Worm (Caenorhabditis elegans) whole organism, young adult: ENCODE measurements around the gene ttr-42.
A peak's percentile ranks its signal among the peaks of the same experiment; 100 is the strongest.

Experiments used
- B0019.2 ChIP-seq: fragments of 200-800 bp; sonication (Bioruptor generic); conservative IDR thresholded peaks from 2 replicates; pipeline ENCODE4 v1.3.6; 2022; ENCODE audit warnings: missing genetic modification reagents, missing genetic modification characterization, missing compliant biosample characterization
- B0261.1 ChIP-seq: sonication (generic microtip); optimal IDR thresholded peaks from 2 replicates; lab custom pipeline; 2016; ENCODE audit warnings: mild to moderate bottlenecking, missing genetic modification characterization, moderate library complexity, missing compliant biosample characterization
- C17E4.6 ChIP-seq: fragments of 200-800 bp; sonication (Bioruptor generic); IDR thresholded peaks from 2 replicates; pipeline ENCODE4 v1.3.6; 2022; ENCODE audit warnings: missing genetic modification reagents, missing genetic modification characterization, missing compliant biosample characterization
- F10E7.11 ChIP-seq: sonication (generic microtip); optimal IDR thresholded peaks from 2 replicates; lab custom pipeline; 2017; ENCODE audit warnings: mild to moderate bottlenecking, missing genetic modification characterization, moderate library complexity, missing compliant biosample characterization
- F22D6.2 ChIP-seq: sonication (generic microtip); optimal IDR thresholded peaks from 2 replicates; lab custom pipeline; 2016; ENCODE audit warnings: mild to moderate bottlenecking, missing genetic modification characterization, missing compliant biosample characterization
- F39B2.1 ChIP-seq: fragments of 200-800 bp; sonication (Bioruptor generic); IDR thresholded peaks from 2 replicates; pipeline ENCODE4 v1.3.6; 2022; ENCODE audit warnings: missing genetic modification reagents, missing genetic modification characterization, missing compliant biosample characterization
- F57C9.4 ChIP-seq: sonication (generic microtip); optimal IDR thresholded peaks from 2 replicates; lab custom pipeline; 2017; ENCODE audit warnings: mild to moderate bottlenecking, missing genetic modification characterization, missing compliant biosample characterization
- T07F8.4 ChIP-seq: sonication (generic microtip); optimal IDR thresholded peaks from 2 replicates; lab custom pipeline; 2016; ENCODE audit warnings: mild to moderate bottlenecking, missing genetic modification characterization, moderate library complexity, missing compliant biosample characterization
- T26A5.8 ChIP-seq: sonication (generic microtip); optimal IDR thresholded peaks from 2 replicates; lab custom pipeline; 2016; ENCODE audit warnings: missing genetic modification characterization, missing compliant biosample characterization
- Y56A3A.18 ChIP-seq: fragments of 200-800 bp; sonication (Bioruptor generic); IDR thresholded peaks from 2 replicates; pipeline ENCODE4 v1.3.6; 2022; ENCODE audit warnings: missing genetic modification reagents, missing genetic modification characterization, missing compliant biosample characterization
- Y67H2A.10 ChIP-seq: fragments of 200-800 bp; sonication (Bioruptor generic); conservative IDR thresholded peaks from 2 replicates; pipeline ENCODE4 v1.3.6; 2022; ENCODE audit warnings: missing genetic modification reagents, missing genetic modification characterization, missing compliant biosample characterization
- Y79H2A.3 ChIP-seq: fragments of 200-800 bp; sonication (Bioruptor generic); conservative IDR thresholded peaks from 2 replicates; pipeline ENCODE4 v1.3.6; 2022; ENCODE audit warnings: missing genetic modification reagents, missing genetic modification characterization, missing compliant biosample characterization
- ZK185.1 ChIP-seq: sonication (generic microtip); optimal IDR thresholded peaks from 2 replicates; lab custom pipeline; 2016; ENCODE audit warnings: mild to moderate bottlenecking, missing genetic modification characterization, missing compliant biosample characterization; ENCODE audit not compliant: poor library complexity, severe bottlenecking
- atf-7 ChIP-seq: sonication (generic microtip); optimal IDR thresholded peaks from 2 replicates; lab custom pipeline; 2017; ENCODE audit warnings: mild to moderate bottlenecking, missing genetic modification characterization, missing compliant biosample characterization
- attf-3 ChIP-seq: fragments of 200-800 bp; sonication (Bioruptor generic); conservative IDR thresholded peaks from 2 replicates; pipeline ENCODE4 v1.3.6; 2022; ENCODE audit warnings: missing genetic modification reagents, missing genetic modification characterization, missing compliant biosample characterization
- attf-6 ChIP-seq: fragments of 200-800 bp; sonication (Bioruptor generic); IDR thresholded peaks from 2 replicates; pipeline ENCODE4 v1.3.6; 2022; ENCODE audit warnings: missing genetic modification reagents, missing genetic modification characterization, missing compliant biosample characterization
- bed-2 ChIP-seq: fragments of 200-800 bp; sonication (Bioruptor generic); IDR thresholded peaks from 2 replicates; pipeline ENCODE4 v1.3.6; 2022; ENCODE audit warnings: missing genetic modification reagents, missing genetic modification characterization, missing compliant biosample characterization
- ccch-3 ChIP-seq: fragments of 200-800 bp; sonication (Bioruptor generic); optimal IDR thresholded peaks from 2 replicates; lab custom pipeline; 2018; ENCODE audit warnings: mild to moderate bottlenecking, missing genetic modification characterization, missing compliant biosample characterization
- ceh-100 ChIP-seq: fragments of 200-800 bp; sonication (Bioruptor generic); IDR thresholded peaks from 2 replicates; pipeline ENCODE4 v1.3.6; 2022; ENCODE audit warnings: missing genetic modification reagents, missing genetic modification characterization, missing compliant biosample characterization
- ceh-27 ChIP-seq: fragments of 200-800 bp; sonication (Bioruptor generic); optimal IDR thresholded peaks from 2 replicates; lab custom pipeline; 2018; ENCODE audit warnings: mild to moderate bottlenecking, missing genetic modification characterization, moderate library complexity, missing compliant biosample characterization
- chd-7 ChIP-seq: sonication (generic microtip); optimal IDR thresholded peaks from 2 replicates; lab custom pipeline; 2016; ENCODE audit warnings: mild to moderate bottlenecking, missing genetic modification characterization, moderate library complexity, missing compliant biosample characterization
- die-1 ChIP-seq: sonication (generic microtip); optimal IDR thresholded peaks from 2 replicates; lab custom pipeline; 2016; ENCODE audit warnings: missing genotype, mild to moderate bottlenecking, missing genetic modification characterization, missing compliant biosample characterization
- dpl-1 ChIP-seq: fragments of 150-350 bp; optimal IDR thresholded peaks from 2 replicates; lab custom pipeline; 2014; ENCODE audit warnings: missing biosample characterization, missing genetic modification reagents, missing genetic modification characterization
- egl-44 ChIP-seq: fragments of 200-800 bp; sonication (Bioruptor generic); IDR thresholded peaks from 2 replicates; pipeline ENCODE4 v1.3.6; 2022; ENCODE audit warnings: missing genetic modification reagents, missing genetic modification characterization, missing compliant biosample characterization
- fkh-3 ChIP-seq: sonication (generic microtip); optimal IDR thresholded peaks from 2 replicates; lab custom pipeline; 2016; ENCODE audit warnings: mild to moderate bottlenecking, missing genetic modification characterization, missing compliant biosample characterization
- hlh-26 ChIP-seq: fragments of 200-800 bp; sonication (Bioruptor generic); conservative IDR thresholded peaks from 2 replicates; pipeline ENCODE4 v1.3.6; 2022; ENCODE audit warnings: missing genetic modification reagents, missing genetic modification characterization, missing compliant biosample characterization
- hrde-1 ChIP-seq: sonication (generic microtip); optimal IDR thresholded peaks from 2 replicates; lab custom pipeline; 2016; ENCODE audit warnings: missing genetic modification characterization, mild to moderate bottlenecking, missing compliant biosample characterization, moderate library complexity, missing genotype, missing genetic modification reagents, borderline replicate concordance
- hsf-1 ChIP-seq: fragments of 200-800 bp; sonication (Bioruptor generic); IDR thresholded peaks from 2 replicates; pipeline ENCODE4 v1.3.6; 2022; ENCODE audit warnings: missing genetic modification reagents, missing genetic modification characterization, missing compliant biosample characterization
- let-607 ChIP-seq, 2 experiments: fragments of 200-800 bp in 1 of 2; sonication (Bioruptor generic) in 1 of 2; sonication (generic microtip) in 1 of 2; optimal IDR thresholded peaks; 2 replicates each; lab custom pipeline; 2016 to 2018; ENCODE audit warnings: mild to moderate bottlenecking in 2 of 2, missing compliant biosample characterization in 2 of 2, missing genetic modification characterization in 2 of 2, moderate library complexity in 2 of 2, missing genotype in 1 of 2
- lin-35 ChIP-seq, 3 experiments: fragments of 150-350 bp in 2 of 3; sonication (generic microtip) in 1 of 3; optimal IDR thresholded peaks; 2 replicates each; lab custom pipeline; 2014 to 2018; ENCODE audit warnings: missing biosample characterization in 3 of 3, missing genetic modification characterization in 3 of 3, missing genetic modification reagents in 3 of 3
- lin-54 ChIP-seq: fragments of 200-800 bp; sonication (Bioruptor generic); optimal IDR thresholded peaks from 2 replicates; lab custom pipeline; 2018; ENCODE audit warnings: mild to moderate bottlenecking, missing genetic modification characterization, missing compliant biosample characterization
- lir-1 ChIP-seq: fragments of 200-800 bp; sonication (Bioruptor generic); conservative IDR thresholded peaks from 2 replicates; pipeline ENCODE4 v1.3.6; 2022; ENCODE audit warnings: missing genetic modification reagents, missing genetic modification characterization, missing compliant biosample characterization
- mes-4 ChIP-seq: sonication (generic microtip); optimal IDR thresholded peaks from 2 replicates; lab custom pipeline; 2016; ENCODE audit warnings: missing genotype, missing genetic modification characterization, missing compliant biosample characterization
- nhr-27 ChIP-seq: fragments of 200-800 bp; sonication (Bioruptor generic); optimal IDR thresholded peaks from 2 replicates; lab custom pipeline; 2018; ENCODE audit warnings: mild to moderate bottlenecking, missing genetic modification characterization, moderate library complexity, missing compliant biosample characterization
- rcor-1 ChIP-seq: fragments of 200-800 bp; sonication (Bioruptor generic); IDR thresholded peaks from 2 replicates; pipeline ENCODE4 v1.3.6; 2022; ENCODE audit warnings: missing genetic modification reagents, missing genetic modification characterization, missing compliant biosample characterization
- rpc-1 ChIP-seq, 2 experiments: fragments of 150-350 bp in 1 of 2; sonication (generic microtip) in 1 of 2; optimal IDR thresholded peaks; 2 replicates each; lab custom pipeline; 2014 to 2018; ENCODE audit warnings: missing biosample characterization in 1 of 2, missing genetic modification characterization in 1 of 2, missing genetic modification reagents in 1 of 2, missing genotype in 1 of 2
- snpc-1.1 ChIP-seq: sonication (generic microtip); optimal IDR thresholded peaks from 2 replicates; lab custom pipeline; 2017; ENCODE audit warnings: missing genetic modification characterization, mild to moderate bottlenecking, missing compliant biosample characterization, antibody characterized with exemption, moderate library complexity, missing genotype, missing genetic modification reagents; ENCODE audit not compliant: insufficient read depth
- somi-1 ChIP-seq: fragments of 200-800 bp; sonication (Bioruptor generic); optimal IDR thresholded peaks from 2 replicates; lab custom pipeline; 2018; ENCODE audit warnings: mild to moderate bottlenecking, missing genetic modification characterization, missing compliant biosample characterization
- tbp1 ChIP-seq: fragments of 200-800 bp; sonication (Bioruptor generic); optimal IDR thresholded peaks from 2 replicates; lab custom pipeline; 2018; ENCODE audit warnings: mild to moderate bottlenecking, missing genetic modification characterization, missing compliant biosample characterization
- tbx-9 ChIP-seq: sonication (generic microtip); optimal IDR thresholded peaks from 2 replicates; lab custom pipeline; 2016; ENCODE audit warnings: borderline replicate concordance, missing genetic modification characterization, inconsistent platforms, missing compliant biosample characterization
- tlf-1 ChIP-seq: fragments of 200-800 bp; sonication (Bioruptor generic); optimal IDR thresholded peaks from 2 replicates; lab custom pipeline; 2018; ENCODE audit warnings: mild to moderate bottlenecking, missing genetic modification characterization, missing compliant biosample characterization
- unc-130 ChIP-seq: sonication (generic microtip); optimal IDR thresholded peaks from 2 replicates; lab custom pipeline; 2016; ENCODE audit warnings: missing genetic modification reagents, missing genetic modification characterization, missing compliant biosample characterization
- xnd-1 ChIP-seq: sonication (generic microtip); optimal IDR thresholded peaks from 2 replicates; lab custom pipeline; 2016; ENCODE audit warnings: missing genotype, missing genetic modification reagents, missing genetic modification characterization, missing compliant biosample characterization
- zfh-2 ChIP-seq: fragments of 200-800 bp; sonication (Bioruptor generic); conservative IDR thresholded peaks from 2 replicates; pipeline ENCODE4 v1.3.6; 2022; ENCODE audit warnings: missing genetic modification reagents, missing genetic modification characterization, missing compliant biosample characterization
- ztf-18 ChIP-seq: sonication (generic microtip); optimal IDR thresholded peaks from 2 replicates; lab custom pipeline; 2016; ENCODE audit warnings: missing genotype, mild to moderate bottlenecking, missing genetic modification characterization, missing compliant biosample characterization
- ztf-25 ChIP-seq: fragments of 200-800 bp; sonication (Bioruptor generic); IDR thresholded peaks from 2 replicates; pipeline ENCODE4 v1.3.6; 2022; ENCODE audit warnings: missing genetic modification reagents, missing genetic modification characterization, missing compliant biosample characterization
- ztf-3 ChIP-seq: fragments of 200-800 bp; sonication (Bioruptor generic); optimal IDR thresholded peaks from 2 replicates; lab custom pipeline; 2018; ENCODE audit warnings: mild to moderate bottlenecking, missing genetic modification characterization, missing compliant biosample characterization

The ttr-42 gene

DNA sequence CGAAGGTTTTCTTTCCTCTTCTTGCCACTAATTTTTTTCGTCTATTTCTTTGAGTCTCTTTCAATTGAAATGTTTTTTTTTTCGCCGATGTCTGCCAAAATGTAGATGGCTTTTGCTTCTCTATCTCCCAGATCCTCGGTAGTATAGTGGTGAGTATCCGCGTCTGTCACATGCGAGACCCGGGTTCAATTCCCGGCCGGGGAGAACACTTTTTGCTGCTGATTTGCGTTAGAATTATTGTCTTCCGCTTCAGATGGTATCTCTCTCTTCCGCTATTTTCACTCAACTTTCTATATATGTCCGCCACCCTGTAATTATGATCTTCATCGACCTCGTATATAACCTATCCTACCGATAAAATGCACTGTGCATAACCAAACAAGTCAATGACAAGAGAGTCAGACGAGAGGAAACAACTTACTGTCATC, 24.1 kb upstream of the ttr-42 start (continued):
- TF ChIP-seq attf-6 (GFP tag; lab: Robert Waterston, UW) (no peak), ccch-3 (peak; percentile 29), rcor-1 (GFP tag; lab: Robert Waterston, UW) (peak; percentile 61), Y56A3A.18 (GFP tag; lab: Robert Waterston, UW) (0 out of 2 replicates have a peak, but pooled peaks have one; percentile 50), T07F8.4 (tag; lab: Kevin White, UChicago) (peak; percentile 73), mes-4 (tag; lab: Kevin White, UChicago) (peak; percentile 30), unc-130 (GFP tag; lab: Kevin White, UChicago) (peak; percentile 19), ztf-3 (GFP tag; lab: Kevin White, UChicago) (peak; percentile 75), egl-44 (GFP tag; lab: Robert Waterston, UW) (peak; percentile 74; the same call in 1 of the 2 replicates), ztf-18 (peak; percentile 79), snpc-1.1 (tag; lab: Kevin White, UChicago) (peak; percentile 72), rpc-1 (optimal IDR thresholded peaks at IDR 0.05; lab: Kevin White, UChicago) (peak; percentile 93), rpc-1 (tag; optimal IDR thresholded peaks at IDR 0.05; lab: Kevin White, UChicago) (peak; percentile 93), hlh-26 (GFP tag; lab: Robert Waterston, UW) (no peak), zfh-2 (peak; percentile 49; the same call in 1 of the 2 replicates), attf-3 (no peak), dpl-1 (GFP tag; lab: Kevin White, UChicago) (no peak), B0019.2 (GFP tag; lab: Robert Waterston, UW) (no peak), B0261.1 (peak; percentile 96), ceh-100 (GFP tag; lab: Robert Waterston, UW) (no peak), atf-7 (tag; lab: Kevin White, UChicago) (peak; percentile 70), lin-35 (GFP tag; optimal IDR thresholded peaks at IDR 0.05; lab: Kevin White, UChicago) (peak in 1 of 3 experiments; percentile 58), somi-1 (GFP tag; lab: Kevin White, UChicago) (peak; percentile 6), C17E4.6 (GFP tag; lab: Robert Waterston, UW) (no peak), let-607 (tag; optimal IDR thresholded peaks at IDR 0.05; lab: Kevin White, UChicago) (peak in 1 of 2 experiments; percentile 74), nhr-27 (tag; lab: Kevin White, UChicago) (no peak), hsf-1 (GFP tag; lab: Robert Waterston, UW) (no peak), tlf-1 (GFP tag; lab: Kevin White, UChicago) (no peak), tbp1 (GFP tag; lab: Kevin White, UChicago) (peak; percentile 98), ZK185.1 (tag; lab: Kevin White, UChicago) (peak; percentile 92), bed-2 (GFP tag; lab: Robert Waterston, UW) (0 out of 2 replicates have a peak, but pooled peaks have one; percentile 44), ceh-27 (peak; percentile 64), F22D6.2 (tag; lab: Kevin White, UChicago) (peak; percentile 41), Y67H2A.10 (GFP tag; lab: Robert Waterston, UW) (no peak), lir-1 (GFP tag; lab: Robert Waterston, UW) (peak; percentile 54; the same call in 1 of the 2 replicates), fkh-3 (peak; percentile 25), tbx-9 (tag; lab: Kevin White, UChicago) (no peak), chd-7 (tag; lab: Kevin White, UChicago) (peak; percentile 85), ztf-25 (GFP tag; lab: Robert Waterston, UW) (peak; percentile 77; the same call in 1 of the 2 replicates), T26A5.8 (peak; percentile 46), lin-54 (GFP tag; lab: Kevin White, UChicago) (peak; percentile 51), F57C9.4 (tag; lab: Kevin White, UChicago) (no peak), F39B2.1 (GFP tag; lab: Robert Waterston, UW) (no peak), die-1 (tag; lab: Kevin White, UChicago) (peak; percentile 94), Y79H2A.3 (GFP tag; lab: Robert Waterston, UW) (no peak), F10E7.11 (no peak), hrde-1 (tag; lab: Kevin White, UChicago) (peak; percentile 70), xnd-1 (tag; lab: Kevin White, UChicago) (no peak)
